Fruit fly (Drosophila melanogaster) ovary, adult (tissue): Measurements from ENCODE around the gene dnt.

Experiments used
- CG17801 ChIP-seq: fragments of 200-800 bp; optimal IDR thresholded peaks from 2 replicates; lab custom pipeline; 2019; ENCODE audit warnings: missing biosample characterization, mild to moderate bottlenecking, missing genetic modification characterization, moderate library complexity; ENCODE audit not compliant: partially characterized antibody

The dnt gene

DNA sequence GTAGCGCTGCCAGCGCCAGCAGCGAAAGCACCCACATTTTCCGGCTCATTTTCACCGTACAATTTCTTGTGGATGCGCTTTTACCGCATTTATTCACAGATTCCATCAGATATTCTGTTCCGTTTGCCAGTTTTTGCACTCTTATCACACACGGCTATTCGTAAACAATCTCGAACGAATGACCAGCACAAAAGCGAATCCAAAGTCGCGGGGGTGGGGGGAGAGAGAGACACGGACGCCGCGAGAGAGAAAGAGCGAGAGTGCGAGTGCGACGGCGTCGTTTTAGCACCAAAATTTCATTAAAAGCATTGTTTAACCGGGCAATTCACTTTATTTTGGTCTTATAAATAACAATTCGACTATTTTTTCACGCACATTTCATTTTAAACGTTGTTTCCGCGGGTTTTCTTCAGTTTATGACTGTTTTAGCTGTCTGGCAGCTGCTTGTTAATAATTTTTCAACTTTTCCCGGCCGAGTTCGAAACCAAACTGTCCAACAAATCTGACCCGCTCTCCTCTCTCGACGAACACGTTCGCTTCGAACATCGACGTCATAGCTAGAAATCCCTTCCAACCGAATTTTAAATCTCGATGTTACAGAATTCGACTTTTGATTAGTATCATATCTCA, at the start of gene dnt:
TSS of gene dnt (minus strand) at position 494 of the 630 bp plus-strand sequence.
- TF ChIP-seq CG17801 (GFP tag; lab: Kevin White, UChicago): no peak

- no peak for TF ChIP-seq CG17801 (GFP tag; lab: Kevin White, UChicago)
These were observed 48.9 kb upstream of the dnt start for dm6 chr2L:19411966-19412365.

dm6 chr2L:19406419-19406818, 43.4 kb upstream of the dnt start:
- no peak for TF ChIP-seq CG17801 (GFP tag; lab: Kevin White, UChicago)

DNA sequence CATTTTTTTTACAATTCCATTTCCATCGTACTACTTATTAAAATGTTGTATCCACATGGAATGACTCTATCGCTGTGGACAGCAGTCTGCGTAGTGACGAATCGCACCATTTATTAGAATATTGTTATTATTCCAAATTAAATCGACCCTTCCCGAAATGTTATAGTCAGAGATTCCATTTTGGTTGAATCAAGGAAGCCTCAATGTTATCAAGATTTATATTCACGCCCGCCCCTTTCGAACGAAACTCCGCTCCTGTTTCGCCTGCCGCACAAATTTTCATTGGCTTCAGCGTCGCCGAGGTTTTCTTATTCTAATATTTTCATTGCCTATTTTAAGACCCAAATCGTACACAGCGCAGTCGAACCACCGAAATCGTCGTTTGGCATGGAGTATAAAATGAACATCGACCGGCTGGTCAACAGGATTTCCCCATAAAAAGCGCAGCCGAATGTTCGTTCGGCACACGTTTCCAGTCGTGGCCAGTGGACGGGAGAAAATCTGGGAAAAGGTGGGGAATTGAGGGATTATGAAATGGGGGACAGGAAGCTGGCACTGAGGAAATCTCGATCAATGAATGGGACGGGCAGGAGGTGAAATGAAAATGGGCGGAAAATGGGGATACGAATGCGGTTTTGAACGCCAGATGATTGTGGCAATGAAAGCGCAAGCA, 42.8 kb upstream of the dnt start:
- TF ChIP-seq CG17801 (GFP tag; lab: Kevin White, UChicago): no peak

- TF ChIP-seq CG17801 (GFP tag; lab: Kevin White, UChicago): no peak
These were observed 41.8 kb upstream of the dnt start for dm6 chr2L:19404804-19405203.

dm6 chr2L:19403398-19403797, 40.4 kb upstream of the dnt start:
- no peak for TF ChIP-seq CG17801 (GFP tag; lab: Kevin White, UChicago)

- TF ChIP-seq CG17801 (GFP tag; lab: Kevin White, UChicago): no peak
These were observed 39.6 kb upstream of the dnt start for dm6 chr2L:19402667-19403066.

DNA sequence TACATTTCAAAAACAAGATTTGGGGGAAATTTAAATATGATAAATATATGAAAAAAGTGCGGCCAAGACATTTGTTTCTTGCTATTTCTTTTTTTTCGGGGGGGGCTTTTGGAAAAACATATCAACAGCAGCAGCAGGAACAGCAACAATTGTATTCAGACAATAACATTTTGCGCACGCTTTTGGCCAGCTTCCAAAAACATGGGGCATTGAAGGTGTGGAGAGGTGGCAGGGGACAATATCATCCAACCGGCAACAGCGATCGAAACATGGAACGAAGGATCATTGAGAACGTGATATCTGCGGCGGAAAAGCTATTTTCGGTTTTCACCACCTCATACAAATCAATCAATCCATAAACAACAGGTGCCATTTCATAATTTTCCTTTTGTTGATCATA, 38.9 kb upstream of the dnt start:
- TF ChIP-seq CG17801 (GFP tag; lab: Kevin White, UChicago): no peak

- TF ChIP-seq CG17801 (GFP tag; lab: Kevin White, UChicago): no peak
These were observed 35.5 kb upstream of the dnt start, which contains the start of gene CG17544 for dm6 chr2L:19398317-19399234. Gene CG17544 (minus strand): TSS chr2L:19398493.

DNA sequence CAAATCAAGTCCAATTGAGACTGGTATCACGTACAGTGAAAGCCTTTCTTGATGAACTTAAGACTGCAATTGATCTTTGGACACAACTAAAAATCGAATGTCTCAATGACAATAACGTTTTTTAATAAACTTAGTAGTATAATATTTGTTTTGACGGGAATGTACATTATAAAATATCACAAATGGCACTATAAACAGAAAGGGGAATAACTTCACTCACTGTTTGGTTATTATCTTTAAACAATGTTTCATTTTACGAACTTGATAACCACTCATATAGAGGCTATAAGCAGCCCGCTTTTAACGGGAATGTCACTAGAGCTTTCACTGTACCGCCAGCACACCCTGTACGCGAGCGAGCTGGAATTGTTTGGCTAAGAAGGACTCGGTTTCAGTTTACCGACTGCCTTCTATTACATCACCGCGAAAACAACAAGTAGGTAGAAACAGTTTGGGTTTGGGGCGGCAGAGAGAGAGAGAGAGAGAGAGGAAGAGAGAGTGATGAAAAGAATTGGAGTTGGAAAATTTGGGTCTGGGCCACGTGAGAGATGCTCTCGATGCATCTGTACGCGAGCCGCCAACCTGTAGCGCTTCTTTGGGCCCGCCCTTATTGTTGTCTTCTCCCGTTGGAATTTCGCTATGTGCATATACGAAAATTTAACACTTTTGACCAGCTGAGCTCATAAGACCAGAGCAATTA, 34.7 kb upstream of the dnt start:
- TF ChIP-seq CG17801 (GFP tag; lab: Kevin White, UChicago): no peak

dm6 chr2L:19393703-19394210, 30.7 kb upstream of the dnt start, which contains the start of gene CG31798:
Gene CG31798 (plus strand): TSS chr2L:19394160.
- no peak for TF ChIP-seq CG17801 (GFP tag; lab: Kevin White, UChicago)

DNA sequence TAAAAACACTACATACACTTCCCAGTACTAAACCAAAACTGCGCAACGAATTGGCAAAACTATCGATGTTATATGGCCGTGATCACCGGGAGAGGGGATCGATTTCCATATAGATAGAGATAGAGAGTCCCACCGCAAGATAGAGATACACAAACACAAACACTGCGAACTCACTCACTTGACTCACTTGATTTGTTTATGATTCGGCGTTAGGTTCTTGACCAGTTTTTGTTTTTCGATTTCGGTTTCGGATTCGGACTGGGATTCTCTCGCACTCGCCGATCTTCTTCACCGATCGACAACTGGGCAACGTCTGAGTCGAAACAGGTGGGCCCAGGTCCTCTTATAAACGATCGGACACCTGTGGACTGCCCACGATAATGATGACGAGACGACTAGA, 26.7 kb upstream of the dnt start, which contains the start of gene CG17549:
TSS of gene CG17549 (minus strand) at position 327 of the 400 bp plus-strand sequence.
- no peak for TF ChIP-seq CG17801 (GFP tag; lab: Kevin White, UChicago)

DNA sequence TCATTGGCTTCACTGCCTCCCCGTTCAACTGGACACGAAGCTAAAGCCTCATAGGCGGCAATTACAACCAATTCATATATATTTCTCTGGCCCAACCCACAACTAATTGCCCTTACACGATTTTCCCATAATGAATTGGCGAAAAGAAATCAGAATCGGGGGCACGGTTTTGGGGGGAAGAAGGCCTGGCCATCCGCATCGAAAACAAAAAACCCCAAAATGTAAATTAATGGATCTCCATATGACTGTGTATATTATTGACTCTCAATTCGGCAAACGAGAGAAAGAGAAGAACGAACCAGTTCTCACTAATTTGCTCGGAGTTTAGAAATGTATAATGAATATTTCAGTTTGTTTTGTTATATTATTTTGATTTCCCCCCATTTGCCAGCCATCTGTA, 25.9 kb upstream of the dnt start:
- TF ChIP-seq CG17801 (GFP tag; lab: Kevin White, UChicago): no peak

DNA sequence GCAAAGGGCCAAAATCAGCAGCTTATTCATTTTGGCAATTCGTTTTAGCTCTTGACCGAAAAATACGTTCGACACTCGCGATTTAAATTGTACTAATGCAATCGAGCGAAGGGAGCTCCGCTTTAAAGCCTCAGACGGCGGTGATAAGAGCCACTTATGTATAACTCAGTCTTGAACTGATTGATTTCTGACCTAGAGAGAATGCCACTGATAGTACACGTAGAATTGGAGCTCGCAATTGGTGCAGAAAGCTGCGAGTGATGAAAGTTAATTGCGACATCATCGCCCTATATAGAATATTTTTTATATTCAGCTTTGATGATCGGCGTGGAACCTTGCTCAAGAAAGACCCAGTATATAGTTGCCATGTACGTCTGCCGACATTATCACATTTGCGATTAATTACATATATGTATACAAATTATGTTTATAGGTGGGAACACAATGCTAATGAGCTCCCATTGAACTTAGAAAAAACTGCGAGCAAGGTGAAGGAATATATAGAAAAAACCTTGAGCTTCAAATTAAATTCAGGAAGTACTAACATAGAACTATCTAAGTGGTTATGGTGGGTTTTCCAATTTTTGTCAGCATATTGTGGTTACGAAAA, 23.2 kb upstream of the dnt start, which contains the start of gene fon:
TSS of gene fon (minus strand) at position 100 of the 610 bp plus-strand sequence.
- no peak for TF ChIP-seq CG17801 (GFP tag; lab: Kevin White, UChicago)
